Worm (Caenorhabditis elegans) whole organism, early embryonic: Measurements from ENCODE around the gene Y51A2B.2.

ENCODE experiments used
- aly-1 ChIP-seq: sonication (generic microtip); optimal IDR thresholded peaks from 2 replicates; lab custom pipeline; 2016; ENCODE audit warnings: missing genetic modification characterization, missing compliant biosample characterization
- ama-1 ChIP-seq: fragments of 150-350 bp; optimal IDR thresholded peaks from 2 replicates; lab custom pipeline; 2014
- ceh-13 ChIP-seq: fragments of 200-800 bp; sonication (Bioruptor generic); optimal IDR thresholded peaks from 2 replicates; lab custom pipeline; 2018; ENCODE audit warnings: mild to moderate bottlenecking, missing genetic modification characterization, missing compliant biosample characterization
- ceh-36 ChIP-seq: sonication (generic microtip); optimal IDR thresholded peaks from 2 replicates; lab custom pipeline; 2016; ENCODE audit warnings: missing genetic modification characterization, inconsistent platforms, missing compliant biosample characterization
- hnd-1 ChIP-seq: sonication (generic microtip); optimal IDR thresholded peaks from 2 replicates; lab custom pipeline; 2016; ENCODE audit warnings: missing genetic modification characterization, missing compliant biosample characterization
- sea-1 ChIP-seq: fragments of 200-800 bp; sonication (Bioruptor generic); conservative IDR thresholded peaks from 2 replicates; pipeline ENCODE4 v1.3.6; 2022; ENCODE audit warnings: missing genetic modification characterization, missing compliant biosample characterization

DNA sequence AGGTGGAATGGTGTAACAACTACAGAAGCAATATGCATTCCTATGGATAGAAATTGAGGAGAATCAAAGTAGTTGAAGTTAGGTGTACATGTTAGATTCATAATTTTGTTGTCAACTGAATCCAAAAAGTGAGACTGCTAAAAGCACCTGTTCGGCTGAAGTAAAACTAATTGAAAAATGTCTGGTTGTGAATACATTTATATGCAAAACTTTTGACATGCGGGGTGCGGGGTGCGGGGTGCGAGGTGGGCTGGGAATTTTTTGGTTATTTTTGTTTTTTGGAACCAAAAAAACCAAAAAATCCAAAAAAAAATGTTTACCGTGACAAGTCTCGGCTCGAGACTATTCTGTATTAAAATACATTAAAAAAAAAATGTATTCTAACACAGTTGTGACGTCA is 35.8 kb downstream of the Y51A2B.2 start, which contains the start of gene srh-207:
- TF ChIP-seq ceh-36 (tag; lab: Kevin White, UChicago) (no peak), ceh-13 (GFP tag; lab: Kevin White, UChicago) (no peak), hnd-1 (tag; lab: Kevin White, UChicago) (no peak), sea-1 (no peak), ama-1 (no peak), aly-1 (tag; lab: Kevin White, UChicago) (no peak)
